Worm (Caenorhabditis elegans): Measurements from ENCODE around the gene gar-3.

- TF ChIP-seq W03F9.2 (tag; optimal IDR thresholded peaks at IDR 0.05) (no peak), him-1 (tag; optimal IDR thresholded peaks at IDR 0.05) (no peak), dao-5 (tag; optimal IDR thresholded peaks at IDR 0.05) (no peak)
These were observed 58.5 kb downstream of the gar-3 start, which contains the start of gene C53A5.17 for ce11 chrV:14521000-14521399.
